Fruit fly (Drosophila melanogaster) whole organism, embryonic: Measurements from ENCODE around the gene srp.

Experiments
- Antp ChIP-seq: fragments of 200-800 bp; sonication (Bioruptor generic); optimal IDR thresholded peaks from 3 replicates; lab custom pipeline; 2016; ENCODE audit warnings: missing biosample characterization, missing genetic modification characterization
- Atf-2 ChIP-seq: fragments of 200-800 bp; sonication (Bioruptor generic); optimal IDR thresholded peaks from 2 replicates; lab custom pipeline; 2016; ENCODE audit warnings: missing biosample characterization, missing genetic modification characterization
- Blimp-1 ChIP-seq: fragments of 200-800 bp; sonication (Bioruptor generic); optimal IDR thresholded peaks from 3 replicates; lab custom pipeline; 2018; ENCODE audit warnings: missing biosample characterization, missing genetic modification characterization, mild to moderate bottlenecking, moderate library complexity, missing genetic modification reagents
- CG10209 ChIP-seq: fragments of 200-800 bp; sonication (Bioruptor generic); optimal IDR thresholded peaks from 3 replicates; lab custom pipeline; 2017; ENCODE audit warnings: missing biosample characterization, mild to moderate bottlenecking, missing genetic modification characterization, missing genetic modification reagents
- CG12299 ChIP-seq: fragments of 200-800 bp; sonication (Bioruptor generic); optimal IDR thresholded peaks from 2 replicates; lab custom pipeline; 2018; ENCODE audit warnings: missing biosample characterization, mild to moderate bottlenecking, missing genetic modification characterization
- CG15073 ChIP-seq: fragments of 200-800 bp; sonication (Bioruptor generic); optimal IDR thresholded peaks from 2 replicates; lab custom pipeline; 2016; ENCODE audit warnings: missing biosample characterization, missing genetic modification characterization
- CG16813 ChIP-seq: fragments of 200-800 bp; sonication (Bioruptor generic); IDR thresholded peaks from 3 replicates; pipeline ENCODE4 v1.3.6; 2022; ENCODE audit warnings: missing biosample characterization, missing genetic modification characterization; ENCODE audit not compliant: partially characterized antibody
- CG34224 ChIP-seq: fragments of 200-800 bp; sonication (Bioruptor generic); IDR thresholded peaks from 3 replicates; pipeline ENCODE4 v1.3.6; 2022; ENCODE audit warnings: missing biosample characterization, missing genetic modification characterization; ENCODE audit not compliant: partially characterized antibody
- CG4360 ChIP-seq: fragments of 200-800 bp; sonication (Bioruptor generic); IDR thresholded peaks from 2 replicates; pipeline ENCODE4 v1.3.6; 2022; ENCODE audit warnings: missing biosample characterization, missing genetic modification characterization
- CG6765 ChIP-seq: fragments of 200-800 bp; sonication (Bioruptor generic); optimal IDR thresholded peaks from 3 replicates; lab custom pipeline; 2017; ENCODE audit warnings: missing biosample characterization, mild to moderate bottlenecking, missing genetic modification characterization
- CG7987 ChIP-seq: fragments of 200-800 bp; sonication (Bioruptor generic); optimal IDR thresholded peaks from 2 replicates; lab custom pipeline; 2018; ENCODE audit warnings: missing biosample characterization, mild to moderate bottlenecking, missing genetic modification characterization, moderate library complexity
- CG8359 ChIP-seq: fragments of 200-800 bp; sonication (Bioruptor generic); optimal IDR thresholded peaks from 2 replicates; lab custom pipeline; 2017; ENCODE audit warnings: missing biosample characterization, mild to moderate bottlenecking, missing genetic modification characterization, borderline replicate concordance
- CG8765 ChIP-seq: fragments of 200-800 bp; sonication (Bioruptor generic); IDR thresholded peaks from 2 replicates; pipeline ENCODE4 v1.3.6; 2022; ENCODE audit warnings: missing biosample characterization, missing genetic modification characterization
- CG8944 ChIP-seq: fragments of 200-800 bp; sonication (Bioruptor generic); optimal IDR thresholded peaks from 3 replicates; lab custom pipeline; 2016; ENCODE audit warnings: missing biosample characterization, missing genetic modification characterization
- CrebB ChIP-seq: fragments of 200-800 bp; sonication (Bioruptor generic); optimal IDR thresholded peaks from 3 replicates; lab custom pipeline; 2018; ENCODE audit warnings: missing biosample characterization, mild to moderate bottlenecking, missing genetic modification characterization
- Dfd ChIP-seq, 2 experiments: fragments of >200 bp; optimal IDR thresholded peaks; 2 replicates each; lab custom pipeline; 2017; ENCODE audit warnings: missing biosample characterization in 2 of 2, missing genetic modification characterization in 2 of 2
- Doc3 ChIP-seq: fragments of 200-800 bp; sonication (Bioruptor generic); IDR thresholded peaks from 3 replicates; pipeline ENCODE4 v1.3.6; 2022; ENCODE audit warnings: missing biosample characterization, missing genetic modification characterization; ENCODE audit not compliant: partially characterized antibody
- Dref ChIP-seq: fragments of 200-800 bp; sonication (Bioruptor generic); IDR thresholded peaks from 2 replicates; pipeline ENCODE4 v1.3.6; 2022; ENCODE audit warnings: missing biosample characterization, missing genetic modification characterization
- H15 ChIP-seq: fragments of 200-800 bp; sonication (Bioruptor generic); IDR thresholded peaks from 3 replicates; pipeline ENCODE4 v1.3.6; 2022; ENCODE audit warnings: missing biosample characterization, missing genetic modification characterization
- HHEX ChIP-seq: fragments of 200-800 bp; sonication (Bioruptor generic); optimal IDR thresholded peaks from 3 replicates; lab custom pipeline; 2017; ENCODE audit warnings: missing biosample characterization, mild to moderate bottlenecking, missing genetic modification characterization, missing genetic modification reagents
- HLHmδ ChIP-seq: fragments of 200-800 bp; sonication (Bioruptor generic); optimal IDR thresholded peaks from 2 replicates; lab custom pipeline; 2018; ENCODE audit warnings: missing biosample characterization, mild to moderate bottlenecking, missing genetic modification characterization, moderate library complexity
- MTF-1 ChIP-seq: fragments of 200-800 bp; sonication (Bioruptor generic); optimal IDR thresholded peaks from 2 replicates; lab custom pipeline; 2018; ENCODE audit warnings: missing biosample characterization, mild to moderate bottlenecking, missing genetic modification characterization, borderline replicate concordance
- Mad ChIP-seq: fragments of 200-800 bp; sonication (Bioruptor generic); optimal IDR thresholded peaks from 2 replicates; lab custom pipeline; 2016; ENCODE audit warnings: missing biosample characterization, missing genetic modification characterization
- Med ChIP-seq: fragments of 200-800 bp; sonication (Bioruptor generic); peaks from one replicate; lab custom pipeline; 2016; ENCODE audit warnings: missing biosample characterization, missing genetic modification characterization, mild to moderate bottlenecking, inconsistent platforms, moderate library complexity
- Rx ChIP-seq: fragments of 200-800 bp; sonication (Bioruptor generic); IDR thresholded peaks from 2 replicates; pipeline ENCODE4 v1.3.6; 2022; ENCODE audit warnings: missing biosample characterization, missing genetic modification characterization
- ac ChIP-seq: fragments of 200-800 bp; sonication (Bioruptor generic); optimal IDR thresholded peaks from 3 replicates; lab custom pipeline; 2017; ENCODE audit warnings: missing biosample characterization, mild to moderate bottlenecking, missing genetic modification characterization
- ap ChIP-seq: fragments of 200-800 bp; sonication (Bioruptor generic); IDR thresholded peaks from 2 replicates; pipeline ENCODE4 v1.3.6; 2022; ENCODE audit warnings: missing biosample characterization, missing genetic modification characterization
- ara ChIP-seq: fragments of 200-800 bp; sonication (Bioruptor generic); IDR thresholded peaks from 2 replicates; pipeline ENCODE4 v1.3.6; 2022; ENCODE audit warnings: missing biosample characterization, missing genetic modification characterization
- corto ChIP-seq: fragments of 200-800 bp; sonication (Bioruptor generic); optimal IDR thresholded peaks from 2 replicates; lab custom pipeline; 2016; ENCODE audit warnings: missing biosample characterization, mild to moderate bottlenecking, missing genetic modification characterization, moderate library complexity
- da ChIP-seq: fragments of 200-800 bp; sonication (Bioruptor generic); optimal IDR thresholded peaks from 2 replicates; lab custom pipeline; 2016; ENCODE audit warnings: missing biosample characterization, missing genetic modification characterization
- dati ChIP-seq: fragments of 200-800 bp; sonication (Bioruptor generic); IDR thresholded peaks from 2 replicates; pipeline ENCODE4 v1.3.6; 2022; ENCODE audit warnings: missing biosample characterization, missing genetic modification characterization
- esg ChIP-seq: fragments of 200-800 bp; sonication (Bioruptor generic); conservative IDR thresholded peaks from 2 replicates; pipeline ENCODE4 v1.3.6; 2022; ENCODE audit warnings: missing biosample characterization, missing genetic modification characterization
- exex ChIP-seq: fragments of 200-800 bp; sonication (Bioruptor generic); optimal IDR thresholded peaks from 4 replicates; lab custom pipeline; 2018; ENCODE audit warnings: missing biosample characterization, mild to moderate bottlenecking, missing genetic modification characterization, moderate library complexity
- fru ChIP-seq: fragments of >200 bp; optimal IDR thresholded peaks from 2 replicates; lab custom pipeline; 2017
- hb ChIP-seq: fragments of 200-800 bp; sonication (Bioruptor generic); IDR thresholded peaks from 3 replicates; pipeline ENCODE4 v1.3.6; 2022; ENCODE audit warnings: missing biosample characterization, missing genetic modification characterization; ENCODE audit not compliant: partially characterized antibody
- her ChIP-seq: fragments of 200-800 bp; sonication (Bioruptor generic); optimal IDR thresholded peaks from 2 replicates; lab custom pipeline; 2016; ENCODE audit warnings: missing biosample characterization, missing genetic modification characterization
- inv ChIP-seq: fragments of 200-800 bp; sonication (Bioruptor generic); IDR thresholded peaks from 2 replicates; pipeline ENCODE4 v1.3.6; 2022; ENCODE audit warnings: missing biosample characterization, missing genetic modification characterization; ENCODE audit not compliant: partially characterized antibody
- knrl ChIP-seq: fragments of 200-800 bp; sonication (Bioruptor generic); IDR thresholded peaks from 3 replicates; pipeline ENCODE4 v1.3.6; 2022; ENCODE audit warnings: missing biosample characterization, missing genetic modification characterization; ENCODE audit not compliant: partially characterized antibody
- onecut ChIP-seq: fragments of 200-800 bp; sonication (Bioruptor generic); IDR thresholded peaks from 2 replicates; pipeline ENCODE4 v1.3.6; 2022; ENCODE audit warnings: missing biosample characterization, missing genetic modification characterization
- prd ChIP-seq, 3 experiments: fragments of >200 bp in 2 of 3; fragments of 200-800 bp in 1 of 3; sonication (Bioruptor generic) in 1 of 3; optimal IDR thresholded peaks in 2 of 3; IDR thresholded peaks in 1 of 3; 2 replicates in 2 of 3; 3 replicates in 1 of 3; pipeline versions ENCODE4 v1.3.6 to Lab custom; 2017 to 2022; ENCODE audit warnings: missing biosample characterization in 1 of 3, missing genetic modification characterization in 1 of 3
- ranshi ChIP-seq: fragments of 200-800 bp; sonication (Bioruptor generic); IDR thresholded peaks from 2 replicates; pipeline ENCODE4 v1.3.6; 2022; ENCODE audit warnings: missing biosample characterization, missing genetic modification characterization
- rib ChIP-seq: fragments of 200-800 bp; sonication (Bioruptor generic); IDR thresholded peaks from 2 replicates; pipeline ENCODE4 v1.3.6; 2022; ENCODE audit warnings: missing biosample characterization, missing genetic modification characterization
- row ChIP-seq: fragments of 200-800 bp; sonication (Bioruptor generic); IDR thresholded peaks from 3 replicates; pipeline ENCODE4 v1.3.6; 2022; ENCODE audit warnings: missing biosample characterization, missing genetic modification characterization
- run ChIP-seq: fragments of 200-800 bp; sonication (Bioruptor generic); optimal IDR thresholded peaks from 3 replicates; lab custom pipeline; 2018; ENCODE audit warnings: missing biosample characterization, mild to moderate bottlenecking, missing genetic modification characterization
- sima ChIP-seq: fragments of 200-800 bp; sonication (Bioruptor generic); optimal IDR thresholded peaks from 2 replicates; lab custom pipeline; 2016; ENCODE audit warnings: missing biosample characterization, missing genetic modification characterization
- sqz ChIP-seq: fragments of 200-800 bp; sonication (Bioruptor generic); optimal IDR thresholded peaks from 3 replicates; lab custom pipeline; 2018; ENCODE audit warnings: missing biosample characterization, mild to moderate bottlenecking, missing genetic modification characterization
- tll ChIP-seq, 2 experiments: fragments of 200-800 bp in 1 of 2; fragments of >200 bp in 1 of 2; sonication (Bioruptor generic) in 1 of 2; optimal IDR thresholded peaks; 2 replicates each; lab custom pipeline; 2017 to 2019; ENCODE audit warnings: missing biosample characterization in 2 of 2, missing genetic modification characterization in 2 of 2, mild to moderate bottlenecking in 1 of 2, moderate library complexity in 1 of 2
- vnd ChIP-seq: fragments of 200-800 bp; sonication (Bioruptor generic); IDR thresholded peaks from 3 replicates; pipeline ENCODE4 v1.3.6; 2022; ENCODE audit warnings: missing biosample characterization, missing genetic modification characterization; ENCODE audit not compliant: partially characterized antibody

The srp gene

dm6 chr3R:15994573-15994869 is 8.6 kb downstream of the srp start (continued):
- TF ChIP-seq dati (no peak), rib (GFP tag; lab: Robert Waterston, UW) (no peak), CG8944 (GFP tag; lab: Kevin White, UChicago) (no peak), ara (GFP tag; lab: Robert Waterston, UW) (no peak), CG6765 (no peak), CG8765 (GFP tag; lab: Robert Waterston, UW) (no peak), Atf-2 (GFP tag; lab: Kevin White, UChicago) (no peak), Mad (GFP tag; lab: Kevin White, UChicago) (no peak), corto (GFP tag; lab: Kevin White, UChicago) (no peak), exex (no peak), sima (no peak), CG34224 (no peak), ranshi (no peak)

dm6 chr3R:15998972-15999721 is 13.2 kb downstream of the srp start:
- no peak for TF ChIP-seq ap
- TF ChIP-seq Blimp-1 (GFP tag; lab: Kevin White, UChicago), result no peak
- no peak for TF ChIP-seq CrebB (tag; lab: Kevin White, UChicago)
- peak; percentile 59 for TF ChIP-seq Med (GFP tag; lab: Kevin White, UChicago)
- TF ChIP-seq Dfd (GFP tag; optimal IDR thresholded peaks at IDR 0.05; lab: Kevin White, UChicago), result peak in 1 of 2 experiments; percentile 58
- 0 out of 2 replicates have a peak, but pooled peaks have one; percentile 9 for TF ChIP-seq Rx (GFP tag; lab: Robert Waterston, UW)
- TF ChIP-seq ac (GFP tag; lab: Kevin White, UChicago), result no peak
- TF ChIP-seq prd (optimal IDR thresholded peaks at IDR 0.05; lab: Kevin White, UChicago), result no peak
- no peak for TF ChIP-seq prd (GFP tag; IDR thresholded peaks at IDR 0.05; lab: Robert Waterston, UW)
- 0 out of 2 replicates have a peak, but pooled peaks have one; percentile 23 for TF ChIP-seq Dref (GFP tag; lab: Robert Waterston, UW)
- TF ChIP-seq Antp (GFP tag; lab: Kevin White, UChicago), result no peak
- no peak for TF ChIP-seq run (tag; lab: Kevin White, UChicago)
- no peak for TF ChIP-seq inv (GFP tag; lab: Robert Waterston, UW)
- TF ChIP-seq CG7987, result no peak
- TF ChIP-seq CG4360, result peak; percentile 23; the same call in 1 of the 2 replicates
- no peak for TF ChIP-seq CG16813
- peak; percentile 99 for TF ChIP-seq CG8359 (GFP tag; lab: Kevin White, UChicago)

dm6 chr3R:16004015-16004414 is 18.1 kb downstream of the srp start:
- no peak for TF ChIP-seq hb (GFP tag; lab: Robert Waterston, UW)
- TF ChIP-seq vnd (GFP tag; lab: Robert Waterston, UW), result no peak
- peak; percentile 43; the same call in 1 of the 3 replicates for TF ChIP-seq Doc3 (GFP tag; lab: Robert Waterston, UW)
- no peak for TF ChIP-seq esg (GFP tag; lab: Robert Waterston, UW)
- TF ChIP-seq fru, result no peak
- no peak for TF ChIP-seq her (GFP tag; lab: Kevin White, UChicago)
- TF ChIP-seq HHEX (GFP tag; lab: Kevin White, UChicago), result no peak
- no peak for TF ChIP-seq tll (GFP tag; optimal IDR thresholded peaks at IDR 0.05; lab: Kevin White, UChicago)
- TF ChIP-seq Antp (GFP tag; lab: Kevin White, UChicago), result no peak
- no peak for TF ChIP-seq da
- TF ChIP-seq H15 (GFP tag; lab: Robert Waterston, UW), result no peak
- no peak for TF ChIP-seq onecut
- TF ChIP-seq knrl (GFP tag; lab: Robert Waterston, UW), result peak; percentile 48; the same call in 1 of the 3 replicates
- no peak for TF ChIP-seq CG12299 (tag; lab: Kevin White, UChicago)
- no peak for TF ChIP-seq MTF-1 (GFP tag; lab: Kevin White, UChicago)
- no peak for TF ChIP-seq HLHmδ (GFP tag; lab: Kevin White, UChicago)
- no peak for TF ChIP-seq row (GFP tag; lab: Robert Waterston, UW)
- no peak for TF ChIP-seq exex
- peak; percentile 36 for TF ChIP-seq sqz
- TF ChIP-seq CG10209 (GFP tag; lab: Kevin White, UChicago), result no peak
- no peak for TF ChIP-seq CG15073
